Worm (Caenorhabditis elegans) whole organism, L4 larva: ENCODE measurements around the gene ckb-4.

Experiments used
- ZK546.5 ChIP-seq, 2 experiments: sonication (generic microtip); optimal IDR thresholded peaks; 2 replicates each; lab custom pipeline; 2017; ENCODE audit warnings: missing biosample characterization in 2 of 2, missing genetic modification characterization in 2 of 2
- egl-27 ChIP-seq: sonication (generic microtip); optimal IDR thresholded peaks from 3 replicates; lab custom pipeline; 2017; ENCODE audit warnings: missing biosample characterization, missing genetic modification reagents, missing genetic modification characterization
- fos-1 ChIP-seq: fragments of 150-350 bp; optimal IDR thresholded peaks from 2 replicates; lab custom pipeline; 2014; ENCODE audit warnings: missing biosample characterization, missing genetic modification characterization
- lin-15B ChIP-seq: fragments of 150-350 bp; sonication (generic microtip); optimal IDR thresholded peaks from 3 replicates; lab custom pipeline; 2014; ENCODE audit warnings: missing biosample characterization, missing genetic modification characterization
- lin-39 ChIP-seq: fragments of 150-350 bp; optimal IDR thresholded peaks from 2 replicates; lab custom pipeline; 2014; ENCODE audit warnings: missing biosample characterization, missing genetic modification reagents, missing genetic modification characterization
- pha-4 ChIP-seq, 2 experiments: fragments of 150-350 bp in 1 of 2; fragments of 200-800 bp in 1 of 2; sonication (Bioruptor generic) in 1 of 2; IDR thresholded peaks in 1 of 2; optimal IDR thresholded peaks in 1 of 2; 2 replicates each; pipeline versions ENCODE4 v1.3.6 to Lab custom; 2014 to 2022; ENCODE audit warnings: missing genetic modification characterization in 2 of 2, missing genetic modification reagents in 2 of 2, missing biosample characterization in 1 of 2, missing compliant biosample characterization in 1 of 2
- unc-130 ChIP-seq: sonication (generic microtip); optimal IDR thresholded peaks from 2 replicates; lab custom pipeline; 2016; ENCODE audit warnings: missing genetic modification reagents, missing genetic modification characterization, missing compliant biosample characterization

DNA sequence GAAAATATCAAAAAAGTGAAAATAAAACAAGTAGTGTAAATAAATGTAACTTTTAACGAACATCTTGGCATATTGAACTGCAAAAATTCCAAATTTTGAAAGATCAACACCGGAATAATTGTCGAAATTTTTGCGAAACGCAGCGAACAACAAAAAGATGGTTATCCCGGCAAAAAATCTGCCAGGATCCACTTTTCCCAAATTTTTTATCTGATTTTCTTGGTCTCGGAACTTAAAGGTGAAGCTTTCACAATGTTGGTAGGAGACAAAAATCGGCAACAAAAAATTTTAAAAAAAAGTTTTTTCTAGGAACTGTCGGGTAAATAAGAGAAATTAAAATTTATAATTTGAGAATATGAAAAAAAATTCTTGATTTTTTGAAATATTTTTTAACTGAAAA, 9.3 kb upstream of the ckb-4 start, which contains the start of gene bgnt-1.2:
- TF ChIP-seq unc-130 (GFP tag; lab: Kevin White, UChicago) (no peak), ZK546.5 (tag; optimal IDR thresholded peaks at IDR 0.05; lab: Kevin White, UChicago) (no peak), lin-39 (no peak), pha-4 (GFP tag; IDR thresholded peaks at IDR 0.05; lab: Robert Waterston, UW) (no peak), pha-4 (tag; optimal IDR thresholded peaks at IDR 0.05; lab: Kevin White, UChicago) (no peak), lin-15B (tag; lab: Kevin White, UChicago) (no peak), egl-27 (tag; lab: Kevin White, UChicago) (no peak), fos-1 (tag; lab: Kevin White, UChicago) (no peak)
